Worm (Caenorhabditis elegans) whole organism, L4 larva: ENCODE results near the gene K08D8.5.
A peak's percentile ranks its signal among the peaks of the same experiment; 100 is the strongest.

Experiments used
- D1046.2 ChIP-seq: fragments of 200-800 bp; sonication (Bioruptor generic); IDR thresholded peaks from 2 replicates; pipeline ENCODE4 v1.3.6; 2022; ENCODE audit warnings: missing genetic modification characterization, missing compliant biosample characterization
- F10B5.3 ChIP-seq: sonication (generic microtip); optimal IDR thresholded peaks from 2 replicates; lab custom pipeline; 2016; ENCODE audit warnings: mild to moderate bottlenecking, missing genetic modification characterization, missing compliant biosample characterization
- F26F4.8 ChIP-seq: fragments of 200-800 bp; sonication (Bioruptor generic); conservative IDR thresholded peaks from 2 replicates; pipeline ENCODE4 v1.3.6; 2022; ENCODE audit warnings: missing genetic modification characterization, missing compliant biosample characterization
- Y105C5A.15 ChIP-seq: fragments of 200-800 bp; sonication (Bioruptor generic); IDR thresholded peaks from 2 replicates; pipeline ENCODE4 v1.3.6; 2022; ENCODE audit warnings: missing genetic modification characterization, missing compliant biosample characterization
- Y48G9A.11 ChIP-seq: fragments of 200-800 bp; sonication (Bioruptor generic); IDR thresholded peaks from 2 replicates; pipeline ENCODE4 v1.3.6; 2022; ENCODE audit warnings: missing genetic modification reagents, missing genetic modification characterization, missing compliant biosample characterization
- Y5F2A.4 ChIP-seq: fragments of 200-800 bp; sonication (Bioruptor generic); optimal IDR thresholded peaks from 2 replicates; lab custom pipeline; 2018; ENCODE audit warnings: mild to moderate bottlenecking, missing genetic modification characterization, missing compliant biosample characterization
- Y75B8A.6 ChIP-seq: fragments of 200-800 bp; sonication (Bioruptor generic); IDR thresholded peaks from 2 replicates; pipeline ENCODE4 v1.3.6; 2022; ENCODE audit warnings: missing genetic modification reagents, missing genetic modification characterization, missing compliant biosample characterization
- ZK337.2 ChIP-seq: fragments of 200-800 bp; sonication (Bioruptor generic); IDR thresholded peaks from 2 replicates; pipeline ENCODE4 v1.3.6; 2022; ENCODE audit warnings: missing genetic modification reagents, missing genetic modification characterization, missing compliant biosample characterization
- aha-1 ChIP-seq: fragments of 150-350 bp; peaks from one replicate; lab custom pipeline; 2014; ENCODE audit warnings: missing biosample characterization, missing genetic modification characterization
- attf-4 ChIP-seq: sonication (generic microtip); optimal IDR thresholded peaks from 3 replicates; lab custom pipeline; 2017; ENCODE audit warnings: missing biosample characterization, missing genetic modification characterization
- ceh-20 ChIP-seq: fragments of 200-800 bp; sonication (Bioruptor generic); IDR thresholded peaks from 2 replicates; pipeline ENCODE4 v1.3.6; 2022; ENCODE audit warnings: missing genetic modification reagents, missing genetic modification characterization, missing compliant biosample characterization
- ceh-44 ChIP-seq: fragments of 200-800 bp; sonication (Bioruptor generic); IDR thresholded peaks from 2 replicates; pipeline ENCODE4 v1.3.6; 2022; ENCODE audit warnings: missing genetic modification reagents, missing genetic modification characterization, missing compliant biosample characterization
- ctbp-1 ChIP-seq: fragments of 200-800 bp; sonication (Bioruptor generic); IDR thresholded peaks from 2 replicates; pipeline ENCODE4 v1.3.6; 2022; ENCODE audit warnings: missing genetic modification reagents, missing genetic modification characterization, missing compliant biosample characterization
- daf-12 ChIP-seq: fragments of 150-350 bp; optimal IDR thresholded peaks from 2 replicates; lab custom pipeline; 2014; ENCODE audit warnings: missing biosample characterization, missing genetic modification reagents, missing genetic modification characterization
- daf-16 ChIP-seq, 3 experiments: sonication (generic microtip); optimal IDR thresholded peaks; 2 replicates each; lab custom pipeline; 2016 to 2017; ENCODE audit warnings: missing genetic modification characterization in 3 of 3, missing genetic modification reagents in 3 of 3, mild to moderate bottlenecking in 2 of 3, missing compliant biosample characterization in 2 of 3, missing biosample characterization in 1 of 3, moderate library complexity in 1 of 3
- dmd-6 ChIP-seq: fragments of 200-800 bp; sonication (Bioruptor generic); IDR thresholded peaks from 2 replicates; pipeline ENCODE4 v1.3.6; 2022; ENCODE audit warnings: missing genetic modification reagents, missing genetic modification characterization, missing compliant biosample characterization
- dve-1 ChIP-seq: sonication (generic microtip); optimal IDR thresholded peaks from 2 replicates; lab custom pipeline; 2017; ENCODE audit warnings: antibody characterized with exemption, mild to moderate bottlenecking, missing genetic modification characterization, missing compliant biosample characterization; ENCODE audit not compliant: insufficient read depth
- egl-27 ChIP-seq: sonication (generic microtip); optimal IDR thresholded peaks from 3 replicates; lab custom pipeline; 2017; ENCODE audit warnings: missing biosample characterization, missing genetic modification reagents, missing genetic modification characterization
- fkh-10 ChIP-seq: fragments of 150-350 bp; optimal IDR thresholded peaks from 2 replicates; lab custom pipeline; 2014; ENCODE audit warnings: missing biosample characterization, missing genetic modification reagents, missing genetic modification characterization
- fos-1 ChIP-seq: fragments of 150-350 bp; optimal IDR thresholded peaks from 2 replicates; lab custom pipeline; 2014; ENCODE audit warnings: missing biosample characterization, missing genetic modification characterization
- hlh-11 ChIP-seq: fragments of 200-800 bp; sonication (Bioruptor generic); optimal IDR thresholded peaks from 2 replicates; lab custom pipeline; 2018; ENCODE audit warnings: mild to moderate bottlenecking, missing genetic modification characterization, missing compliant biosample characterization
- hlh-30 ChIP-seq: sonication (generic microtip); optimal IDR thresholded peaks from 2 replicates; lab custom pipeline; 2017; ENCODE audit warnings: antibody characterized with exemption, mild to moderate bottlenecking, missing genetic modification characterization, missing compliant biosample characterization; ENCODE audit not compliant: insufficient read depth
- hmg-1.1 ChIP-seq: fragments of 200-800 bp; sonication (Bioruptor generic); IDR thresholded peaks from 2 replicates; pipeline ENCODE4 v1.3.6; 2022; ENCODE audit warnings: missing genetic modification reagents, missing genetic modification characterization, missing compliant biosample characterization
- lim-7 ChIP-seq: fragments of 200-800 bp; sonication (Bioruptor generic); IDR thresholded peaks from 2 replicates; pipeline ENCODE4 v1.3.6; 2022; ENCODE audit warnings: missing genetic modification characterization, missing compliant biosample characterization
- lin-13 ChIP-seq: fragments of 150-350 bp; optimal IDR thresholded peaks from 2 replicates; lab custom pipeline; 2014; ENCODE audit warnings: missing biosample characterization, missing genetic modification reagents, missing genetic modification characterization
- lin-15B ChIP-seq: fragments of 150-350 bp; sonication (generic microtip); optimal IDR thresholded peaks from 3 replicates; lab custom pipeline; 2014; ENCODE audit warnings: missing biosample characterization, missing genetic modification characterization
- lin-38 ChIP-seq: fragments of 200-800 bp; sonication (Bioruptor generic); IDR thresholded peaks from 2 replicates; pipeline ENCODE4 v1.3.6; 2022; ENCODE audit warnings: missing genetic modification reagents, missing genetic modification characterization, missing compliant biosample characterization
- mep-1 ChIP-seq: fragments of 150-350 bp; sonication (generic microtip); optimal IDR thresholded peaks from 3 replicates; lab custom pipeline; 2014; ENCODE audit warnings: missing biosample characterization, missing genetic modification characterization
- nhr-11 ChIP-seq: fragments of 150-350 bp; optimal IDR thresholded peaks from 2 replicates; lab custom pipeline; 2014; ENCODE audit warnings: missing biosample characterization, missing genetic modification characterization
- nhr-28 ChIP-seq: fragments of 150-350 bp; optimal IDR thresholded peaks from 2 replicates; lab custom pipeline; 2014; ENCODE audit warnings: missing biosample characterization, missing genetic modification characterization
- nhr-41 ChIP-seq: fragments of 200-800 bp; sonication (Bioruptor generic); IDR thresholded peaks from 2 replicates; pipeline ENCODE4 v1.3.6; 2022; ENCODE audit warnings: missing genetic modification reagents, missing genetic modification characterization, missing compliant biosample characterization
- nhr-42 ChIP-seq: fragments of 200-800 bp; sonication (Bioruptor generic); IDR thresholded peaks from 2 replicates; pipeline ENCODE4 v1.3.6; 2022; ENCODE audit warnings: missing genetic modification characterization, missing compliant biosample characterization
- nhr-48 ChIP-seq: sonication (generic microtip); optimal IDR thresholded peaks from 2 replicates; lab custom pipeline; 2016; ENCODE audit warnings: mild to moderate bottlenecking, missing genetic modification characterization, missing compliant biosample characterization
- nhr-77 ChIP-seq: fragments of 150-350 bp; optimal IDR thresholded peaks from 2 replicates; lab custom pipeline; 2014; ENCODE audit warnings: missing biosample characterization, missing genetic modification characterization
- pha-4 ChIP-seq, 2 experiments: fragments of 150-350 bp in 1 of 2; fragments of 200-800 bp in 1 of 2; sonication (Bioruptor generic) in 1 of 2; IDR thresholded peaks in 1 of 2; optimal IDR thresholded peaks in 1 of 2; 2 replicates each; pipeline versions ENCODE4 v1.3.6 to Lab custom; 2014 to 2022; ENCODE audit warnings: missing genetic modification characterization in 2 of 2, missing genetic modification reagents in 2 of 2, missing biosample characterization in 1 of 2, missing compliant biosample characterization in 1 of 2
- php-3 ChIP-seq: fragments of 200-800 bp; sonication (Bioruptor generic); IDR thresholded peaks from 2 replicates; pipeline ENCODE4 v1.3.6; 2022; ENCODE audit warnings: missing genetic modification reagents, missing genetic modification characterization, missing compliant biosample characterization
- pqm-1 ChIP-seq: sonication (generic microtip); optimal IDR thresholded peaks from 2 replicates; lab custom pipeline; 2017; ENCODE audit warnings: missing biosample characterization, missing genetic modification characterization
- spr-1 ChIP-seq: sonication (generic microtip); optimal IDR thresholded peaks from 2 replicates; lab custom pipeline; 2016; ENCODE audit warnings: mild to moderate bottlenecking, missing genetic modification characterization, missing compliant biosample characterization
- spr-3 ChIP-seq: fragments of 200-800 bp; sonication (Bioruptor generic); optimal IDR thresholded peaks from 2 replicates; lab custom pipeline; 2018; ENCODE audit warnings: mild to moderate bottlenecking, missing genetic modification characterization, missing compliant biosample characterization
- zag-1 ChIP-seq: fragments of 150-350 bp; optimal IDR thresholded peaks from 2 replicates; lab custom pipeline; 2014; ENCODE audit warnings: missing biosample characterization, missing genetic modification characterization
- zfp-2 ChIP-seq: sonication (generic microtip); optimal IDR thresholded peaks from 2 replicates; lab custom pipeline; 2016; ENCODE audit warnings: mild to moderate bottlenecking, missing genetic modification characterization, missing compliant biosample characterization
- ztf-7 ChIP-seq: fragments of 150-350 bp; optimal IDR thresholded peaks from 2 replicates; lab custom pipeline; 2014; ENCODE audit warnings: missing biosample characterization, missing genetic modification characterization

Gene K08D8.5

ce11 chrIV:12871445-12871947 lies 40.4 kb downstream of the K08D8.5 start, which contains the start of gene clec-187:
Gene clec-187, minus strand, starts transcription at chrIV:12871495.
- TF ChIP-seq daf-16 (GFP tag; optimal IDR thresholded peaks at IDR 0.05; lab: Kevin White, UChicago) (no peak), daf-16 (tag; optimal IDR thresholded peaks at IDR 0.05; lab: Kevin White, UChicago) (peak; percentile 46), nhr-77 (tag; lab: Kevin White, UChicago) (no peak), zag-1 (tag; lab: Kevin White, UChicago) (no peak), attf-4 (tag; lab: Kevin White, UChicago) (no peak), Y75B8A.6 (GFP tag; lab: Robert Waterston, UW) (no peak), aha-1 (peak; percentile 58), egl-27 (tag; lab: Kevin White, UChicago) (no peak), dve-1 (peak; percentile 5), ceh-44 (GFP tag; lab: Robert Waterston, UW) (no peak), dmd-6 (GFP tag; lab: Robert Waterston, UW) (no peak; the same call in 1 of the 2 replicates)

- no peak for TF ChIP-seq spr-3
- no peak for TF ChIP-seq nhr-48
- no peak for TF ChIP-seq fos-1 (tag; lab: Kevin White, UChicago)
- TF ChIP-seq spr-1 (tag; lab: Kevin White, UChicago), result no peak
- peak; percentile 70 for TF ChIP-seq php-3 (GFP tag; lab: Robert Waterston, UW)
- TF ChIP-seq dmd-6 (GFP tag; lab: Robert Waterston, UW), result peak; percentile 21; the same call in 1 of the 2 replicates
- TF ChIP-seq nhr-28 (tag; lab: Kevin White, UChicago), result peak; percentile 8
- TF ChIP-seq ctbp-1 (GFP tag; lab: Robert Waterston, UW), result no peak
- no peak for TF ChIP-seq Y5F2A.4
Measured at ce11 chrIV:12870315-12870714, 41.6 kb downstream of the K08D8.5 start.

- TF ChIP-seq hmg-1.1 (GFP tag; lab: Robert Waterston, UW) (no peak), fos-1 (tag; lab: Kevin White, UChicago) (no peak), mep-1 (tag; lab: Kevin White, UChicago) (no peak), Y75B8A.6 (GFP tag; lab: Robert Waterston, UW) (no peak), nhr-28 (tag; lab: Kevin White, UChicago) (no peak), daf-16 (GFP tag; optimal IDR thresholded peaks at IDR 0.05; lab: Kevin White, UChicago) (no peak), daf-16 (tag; optimal IDR thresholded peaks at IDR 0.05; lab: Kevin White, UChicago) (no peak), fkh-10 (no peak), nhr-77 (tag; lab: Kevin White, UChicago) (no peak), nhr-42 (GFP tag; lab: Robert Waterston, UW) (no peak), ZK337.2 (GFP tag; lab: Robert Waterston, UW) (no peak), lin-38 (GFP tag; lab: Robert Waterston, UW) (no peak), D1046.2 (no peak), Y48G9A.11 (GFP tag; lab: Robert Waterston, UW) (no peak), F10B5.3 (no peak)
Measured at ce11 chrIV:12869812-12870211, 42.1 kb downstream of the K08D8.5 start.

- TF ChIP-seq nhr-48 (peak; percentile 4), pqm-1 (tag; lab: Kevin White, UChicago) (peak; percentile 73), zfp-2 (tag; lab: Kevin White, UChicago) (no peak), dmd-6 (GFP tag; lab: Robert Waterston, UW) (peak; percentile 71; the same call in 1 of the 2 replicates), hlh-11 (tag; lab: Kevin White, UChicago) (peak; percentile 44), nhr-28 (tag; lab: Kevin White, UChicago) (peak; percentile 11)
Measured at ce11 chrIV:12869383-12869782, 42.5 kb downstream of the K08D8.5 start.

ce11 chrIV:12865884-12866283 lies 46.0 kb downstream of the K08D8.5 start, which contains the start of gene clec-186:
Gene clec-186, plus strand, starts transcription at chrIV:12866109.
- TF ChIP-seq nhr-28 (tag; lab: Kevin White, UChicago) (peak; percentile 77), daf-12 (tag; lab: Kevin White, UChicago) (no peak), ctbp-1 (GFP tag; lab: Robert Waterston, UW) (no peak), lin-15B (tag; lab: Kevin White, UChicago) (no peak), F26F4.8 (GFP tag; lab: Robert Waterston, UW) (no peak), lim-7 (GFP tag; lab: Robert Waterston, UW) (no peak), pha-4 (GFP tag; IDR thresholded peaks at IDR 0.05; lab: Robert Waterston, UW) (no peak), pha-4 (tag; optimal IDR thresholded peaks at IDR 0.05; lab: Kevin White, UChicago) (no peak), ceh-20 (no peak), nhr-41 (GFP tag; lab: Robert Waterston, UW) (peak; percentile 80; the same call in 1 of the 2 replicates), Y105C5A.15 (no peak), lin-13 (no peak), nhr-11 (tag; lab: Kevin White, UChicago) (no peak), hlh-11 (tag; lab: Kevin White, UChicago) (peak; percentile 72), hlh-30 (tag; lab: Kevin White, UChicago) (peak; percentile 15), F10B5.3 (no peak), ztf-7 (tag; lab: Kevin White, UChicago) (no peak)
